Worm (Caenorhabditis elegans) whole organism, young adult: ENCODE data around the gene C03B1.9.

Source experiments
- C06A6.2 ChIP-seq: fragments of 200-800 bp; sonication (Bioruptor generic); conservative IDR thresholded peaks from 2 replicates; pipeline ENCODE4 v1.3.6; 2022; ENCODE audit warnings: missing genetic modification characterization, missing compliant biosample characterization
- F22D6.2 ChIP-seq: sonication (generic microtip); optimal IDR thresholded peaks from 2 replicates; lab custom pipeline; 2016; ENCODE audit warnings: mild to moderate bottlenecking, missing genetic modification characterization, missing compliant biosample characterization
- F37B4.10 ChIP-seq: fragments of 200-800 bp; sonication (Bioruptor generic); IDR thresholded peaks from 2 replicates; pipeline ENCODE4 v1.3.6; 2022; ENCODE audit warnings: missing genetic modification characterization, missing compliant biosample characterization
- F55B11.4 ChIP-seq: sonication (generic microtip); optimal IDR thresholded peaks from 2 replicates; lab custom pipeline; 2016; ENCODE audit warnings: missing compliant biosample characterization, missing genetic modification characterization, borderline replicate concordance; ENCODE audit not compliant: insufficient read depth
- T07F8.4 ChIP-seq: sonication (generic microtip); optimal IDR thresholded peaks from 2 replicates; lab custom pipeline; 2016; ENCODE audit warnings: mild to moderate bottlenecking, missing genetic modification characterization, moderate library complexity, missing compliant biosample characterization
- Y56A3A.18 ChIP-seq: fragments of 200-800 bp; sonication (Bioruptor generic); IDR thresholded peaks from 2 replicates; pipeline ENCODE4 v1.3.6; 2022; ENCODE audit warnings: missing genetic modification reagents, missing genetic modification characterization, missing compliant biosample characterization
- Y67H2A.10 ChIP-seq: fragments of 200-800 bp; sonication (Bioruptor generic); conservative IDR thresholded peaks from 2 replicates; pipeline ENCODE4 v1.3.6; 2022; ENCODE audit warnings: missing genetic modification reagents, missing genetic modification characterization, missing compliant biosample characterization
- Y95B8A.8 ChIP-seq: fragments of 200-800 bp; sonication (Bioruptor generic); IDR thresholded peaks from 2 replicates; pipeline ENCODE4 v1.3.6; 2022; ENCODE audit warnings: missing genetic modification reagents, missing genetic modification characterization, missing compliant biosample characterization
- aptf-2 ChIP-seq: fragments of 200-800 bp; sonication (Bioruptor generic); conservative IDR thresholded peaks from 2 replicates; pipeline ENCODE4 v1.3.6; 2022; ENCODE audit warnings: missing genetic modification reagents, missing genetic modification characterization, missing compliant biosample characterization
- bed-2 ChIP-seq: fragments of 200-800 bp; sonication (Bioruptor generic); IDR thresholded peaks from 2 replicates; pipeline ENCODE4 v1.3.6; 2022; ENCODE audit warnings: missing genetic modification reagents, missing genetic modification characterization, missing compliant biosample characterization
- ceh-27 ChIP-seq: fragments of 200-800 bp; sonication (Bioruptor generic); optimal IDR thresholded peaks from 2 replicates; lab custom pipeline; 2018; ENCODE audit warnings: mild to moderate bottlenecking, missing genetic modification characterization, moderate library complexity, missing compliant biosample characterization
- ceh-40 ChIP-seq: fragments of 200-800 bp; sonication (Bioruptor generic); IDR thresholded peaks from 2 replicates; pipeline ENCODE4 v1.3.6; 2022; ENCODE audit warnings: missing genetic modification characterization, missing compliant biosample characterization
- ceh-58 ChIP-seq: fragments of 200-800 bp; sonication (Bioruptor generic); IDR thresholded peaks from 2 replicates; pipeline ENCODE4 v1.3.6; 2022; ENCODE audit warnings: missing genetic modification characterization, missing compliant biosample characterization
- ceh-91 ChIP-seq: fragments of 200-800 bp; sonication (Bioruptor generic); IDR thresholded peaks from 2 replicates; pipeline ENCODE4 v1.3.6; 2022; ENCODE audit warnings: missing genetic modification reagents, missing genetic modification characterization, missing compliant biosample characterization
- dox-1 ChIP-seq: fragments of 200-800 bp; sonication (Bioruptor generic); IDR thresholded peaks from 2 replicates; pipeline ENCODE4 v1.3.6; 2022; ENCODE audit warnings: missing genetic modification reagents, missing genetic modification characterization, missing compliant biosample characterization
- efl-1 ChIP-seq: fragments of 150-350 bp; optimal IDR thresholded peaks from 2 replicates; lab custom pipeline; 2014; ENCODE audit warnings: missing biosample characterization, missing genetic modification reagents, missing genetic modification characterization
- egl-18 ChIP-seq: fragments of 200-800 bp; sonication (Bioruptor generic); IDR thresholded peaks from 2 replicates; pipeline ENCODE4 v1.3.6; 2022; ENCODE audit warnings: missing genetic modification reagents, missing genetic modification characterization, missing compliant biosample characterization
- egrh-3 ChIP-seq: fragments of 200-800 bp; sonication (Bioruptor generic); IDR thresholded peaks from 2 replicates; pipeline ENCODE4 v1.3.6; 2022; ENCODE audit warnings: missing genetic modification reagents, missing genetic modification characterization, missing compliant biosample characterization
- him-1 ChIP-seq: sonication (generic microtip); optimal IDR thresholded peaks from 2 replicates; lab custom pipeline; 2016; ENCODE audit warnings: missing genotype, missing genetic modification reagents, missing genetic modification characterization, missing compliant biosample characterization
- hmg-1.2 ChIP-seq: fragments of 200-800 bp; sonication (Bioruptor generic); IDR thresholded peaks from 2 replicates; pipeline ENCODE4 v1.3.6; 2022; ENCODE audit warnings: missing genetic modification reagents, missing genetic modification characterization, missing compliant biosample characterization
- lag-1 ChIP-seq: fragments of 200-800 bp; sonication (Bioruptor generic); IDR thresholded peaks from 2 replicates; pipeline ENCODE4 v1.3.6; 2022; ENCODE audit warnings: missing genetic modification reagents, missing genetic modification characterization, missing compliant biosample characterization
- let-526 ChIP-seq: fragments of 200-800 bp; sonication (Bioruptor generic); IDR thresholded peaks from 2 replicates; pipeline ENCODE4 v1.3.6; 2022; ENCODE audit warnings: missing genetic modification reagents, missing genetic modification characterization, missing compliant biosample characterization
- let-607 ChIP-seq, 2 experiments: fragments of 200-800 bp in 1 of 2; sonication (Bioruptor generic) in 1 of 2; sonication (generic microtip) in 1 of 2; optimal IDR thresholded peaks; 2 replicates each; lab custom pipeline; 2016 to 2018; ENCODE audit warnings: mild to moderate bottlenecking in 2 of 2, missing compliant biosample characterization in 2 of 2, missing genetic modification characterization in 2 of 2, moderate library complexity in 2 of 2, missing genotype in 1 of 2
- lin-26 ChIP-seq: fragments of 200-800 bp; sonication (Bioruptor generic); IDR thresholded peaks from 2 replicates; pipeline ENCODE4 v1.3.6; 2022; ENCODE audit warnings: missing genetic modification reagents, missing genetic modification characterization, missing compliant biosample characterization
- nfya-1 ChIP-seq: sonication (generic microtip); optimal IDR thresholded peaks from 2 replicates; lab custom pipeline; 2017; ENCODE audit warnings: antibody characterized with exemption, missing compliant biosample characterization, missing genetic modification characterization, borderline replicate concordance; ENCODE audit not compliant: insufficient read depth
- nfya-2 ChIP-seq: fragments of 200-800 bp; sonication (Bioruptor generic); IDR thresholded peaks from 2 replicates; pipeline ENCODE4 v1.3.6; 2022; ENCODE audit warnings: missing genetic modification reagents, missing genetic modification characterization, missing compliant biosample characterization
- nfyb-1 ChIP-seq: fragments of 200-800 bp; sonication (Bioruptor generic); IDR thresholded peaks from 2 replicates; pipeline ENCODE4 v1.3.6; 2022; ENCODE audit warnings: missing genetic modification reagents, missing genetic modification characterization, missing compliant biosample characterization
- nhr-80 ChIP-seq: sonication (generic microtip); optimal IDR thresholded peaks from 2 replicates; lab custom pipeline; 2016; ENCODE audit warnings: missing genetic modification characterization, missing compliant biosample characterization
- rcor-1 ChIP-seq: fragments of 200-800 bp; sonication (Bioruptor generic); IDR thresholded peaks from 2 replicates; pipeline ENCODE4 v1.3.6; 2022; ENCODE audit warnings: missing genetic modification reagents, missing genetic modification characterization, missing compliant biosample characterization
- repo-1 ChIP-seq: sonication (generic microtip); optimal IDR thresholded peaks from 2 replicates; lab custom pipeline; 2017; ENCODE audit warnings: mild to moderate bottlenecking, missing genetic modification characterization, missing compliant biosample characterization
- sea-2 ChIP-seq: fragments of 200-800 bp; sonication (Bioruptor generic); IDR thresholded peaks from 2 replicates; pipeline ENCODE4 v1.3.6; 2022; ENCODE audit warnings: missing genetic modification characterization, missing compliant biosample characterization
- snpc-1.3 ChIP-seq: sonication (generic microtip); optimal IDR thresholded peaks from 2 replicates; lab custom pipeline; 2017; ENCODE audit warnings: missing genetic modification characterization, mild to moderate bottlenecking, missing compliant biosample characterization, antibody characterized with exemption, moderate library complexity, missing genotype, missing genetic modification reagents; ENCODE audit not compliant: insufficient read depth
- snpc-4 ChIP-seq, 5 experiments: fragments of 150-350 bp in 1 of 5; sonication (generic microtip) in 4 of 5; optimal IDR thresholded peaks; 2 replicates each; lab custom pipeline; 2014 to 2018; ENCODE audit warnings: missing genetic modification characterization in 5 of 5, missing biosample characterization in 3 of 5, antibody characterized with exemption in 2 of 5, mild to moderate bottlenecking in 2 of 5, missing compliant biosample characterization in 2 of 5, missing genotype in 2 of 5, moderate library complexity in 2 of 5, missing genetic modification reagents in 1 of 5
- tlf-1 ChIP-seq: fragments of 200-800 bp; sonication (Bioruptor generic); optimal IDR thresholded peaks from 2 replicates; lab custom pipeline; 2018; ENCODE audit warnings: mild to moderate bottlenecking, missing genetic modification characterization, missing compliant biosample characterization
- zim-3 ChIP-seq: sonication (generic microtip); optimal IDR thresholded peaks from 2 replicates; lab custom pipeline; 2017; ENCODE audit warnings: mild to moderate bottlenecking, missing genetic modification characterization, moderate library complexity, missing compliant biosample characterization

The C03B1.9 gene

DNA sequence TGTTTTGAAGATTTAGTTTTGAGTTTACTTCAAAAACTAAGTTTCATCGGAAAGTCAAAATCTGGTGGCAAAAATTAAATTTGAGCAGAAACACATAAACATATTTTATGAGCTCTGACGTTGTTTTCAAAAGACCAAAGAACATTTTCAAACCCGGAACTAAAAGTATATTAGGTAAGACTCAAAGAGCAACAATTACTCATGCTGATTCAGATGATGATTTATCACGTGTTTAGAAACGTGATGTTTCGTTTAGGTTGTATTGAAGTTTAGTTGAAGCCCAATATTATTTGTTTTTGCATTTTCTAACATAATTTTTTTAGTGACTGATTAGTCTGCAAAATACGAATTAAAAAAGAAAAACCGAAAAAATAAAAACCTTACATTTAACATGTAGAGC, 6.8 kb upstream of the C03B1.9 start:
- TF ChIP-seq tlf-1 (GFP tag; lab: Kevin White, UChicago) (no peak), egl-18 (GFP tag; lab: Robert Waterston, UW) (no peak), nfya-2 (GFP tag; lab: Robert Waterston, UW) (no peak), bed-2 (GFP tag; lab: Robert Waterston, UW) (no peak), ceh-58 (GFP tag; lab: Robert Waterston, UW) (no peak), F55B11.4 (tag; lab: Kevin White, UChicago) (no peak), him-1 (tag; lab: Kevin White, UChicago) (no peak), T07F8.4 (tag; lab: Kevin White, UChicago) (no peak), zim-3 (tag; lab: Kevin White, UChicago) (no peak), nfyb-1 (GFP tag; lab: Robert Waterston, UW) (no peak), snpc-1.3 (tag; lab: Kevin White, UChicago) (no peak), Y67H2A.10 (GFP tag; lab: Robert Waterston, UW) (no peak), lin-26 (no peak), F37B4.10 (GFP tag; lab: Robert Waterston, UW) (no peak), Y56A3A.18 (GFP tag; lab: Robert Waterston, UW) (no peak), nfya-1 (tag; lab: Kevin White, UChicago) (no peak), egrh-3 (GFP tag; lab: Robert Waterston, UW) (no peak), F22D6.2 (no peak), let-607 (tag; optimal IDR thresholded peaks at IDR 0.05; lab: Kevin White, UChicago) (no peak)

DNA sequence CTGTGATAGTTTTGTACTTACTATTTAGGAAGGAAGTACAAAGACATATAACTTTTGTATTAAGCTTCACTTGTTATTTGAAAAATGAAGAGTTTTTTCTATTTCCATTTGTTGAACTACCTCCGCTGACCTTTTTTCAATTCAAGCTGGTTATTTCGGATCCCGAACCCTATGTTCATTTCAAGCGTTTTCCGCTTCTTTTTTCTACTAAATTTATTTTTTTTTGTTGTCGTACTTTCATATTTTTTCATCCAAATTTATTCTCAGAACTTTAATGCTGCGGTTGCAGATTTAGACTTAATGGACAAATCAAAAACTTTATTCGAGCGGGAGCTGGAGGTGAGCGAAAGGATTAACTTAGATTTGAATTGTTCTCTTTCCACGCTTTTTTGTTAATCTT, 3.1 kb upstream of the C03B1.9 start, which contains the start of gene C03B1.6:
Gene C03B1.6 (plus strand): TSS at position 301 of the 400 bp plus-strand sequence.
- TF ChIP-seq snpc-4 (GFP tag; optimal IDR thresholded peaks at IDR 0.05; lab: Kevin White, UChicago) (no peak), snpc-4 (tag; optimal IDR thresholded peaks at IDR 0.05; lab: Kevin White, UChicago) (no peak), ceh-91 (GFP tag; lab: Robert Waterston, UW) (no peak), sea-2 (GFP tag; lab: Robert Waterston, UW) (no peak), nfya-2 (GFP tag; lab: Robert Waterston, UW) (no peak), repo-1 (tag; lab: Kevin White, UChicago) (no peak)
- TF ChIP-seq, all 124 proteins: peak for 0

DNA sequence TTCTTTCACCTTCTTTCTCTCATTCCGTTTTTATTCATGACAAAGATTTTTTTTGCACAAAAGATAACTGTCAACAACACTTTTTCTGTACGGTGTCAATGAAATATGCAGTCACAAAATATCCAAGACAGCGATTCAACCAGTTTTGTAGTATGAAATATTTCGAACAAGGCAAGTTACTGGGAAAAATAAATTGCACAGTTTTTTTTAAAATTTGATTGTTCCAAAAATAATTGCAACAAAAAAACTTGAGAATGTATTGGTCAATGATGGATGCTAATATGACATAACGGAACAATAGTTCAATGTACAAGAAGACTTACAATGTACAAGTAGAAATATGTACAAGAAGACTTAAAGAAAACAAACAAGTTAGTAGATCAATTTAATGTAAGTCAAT, 1.1 kb downstream of the C03B1.9 start:
- TF ChIP-seq nfyb-1 (GFP tag; lab: Robert Waterston, UW) (no peak), nfya-1 (tag; lab: Kevin White, UChicago) (no peak), Y56A3A.18 (GFP tag; lab: Robert Waterston, UW) (no peak), nhr-80 (no peak), efl-1 (GFP tag; lab: Kevin White, UChicago) (no peak), ceh-40 (GFP tag; lab: Robert Waterston, UW) (no peak), Y95B8A.8 (no peak), aptf-2 (GFP tag; lab: Robert Waterston, UW) (no peak), C06A6.2 (GFP tag; lab: Robert Waterston, UW) (no peak), snpc-1.3 (tag; lab: Kevin White, UChicago) (no peak), ceh-91 (GFP tag; lab: Robert Waterston, UW) (no peak), lin-26 (no peak), dox-1 (GFP tag; lab: Robert Waterston, UW) (no peak), nfya-2 (GFP tag; lab: Robert Waterston, UW) (no peak), ceh-27 (GFP tag; lab: Kevin White, UChicago) (no peak), let-526 (GFP tag; lab: Robert Waterston, UW) (no peak), lag-1 (GFP tag; lab: Robert Waterston, UW) (no peak), hmg-1.2 (no peak), rcor-1 (GFP tag; lab: Robert Waterston, UW) (no peak)
- TF ChIP-seq, all 124 proteins: peak for 0
